Fruit fly (Drosophila melanogaster): ENCODE measurements around the gene Ubc6.

- TF ChIP-seq CG8478 (optimal IDR thresholded peaks at IDR 0.05) (no peak), CTCF (optimal IDR thresholded peaks at IDR 0.05) (no peak)
These were observed 44.1 kb upstream of the Ubc6 start for dm6 chr3R:4996529-4996975.
